Worm (Caenorhabditis elegans) whole organism, young adult: ENCODE data around the gene W07E11.1.

Experiments
- F10E7.11 ChIP-seq: sonication (generic microtip); optimal IDR thresholded peaks from 2 replicates; lab custom pipeline; 2017; ENCODE audit warnings: mild to moderate bottlenecking, missing genetic modification characterization, moderate library complexity, missing compliant biosample characterization
- F55B11.4 ChIP-seq: sonication (generic microtip); optimal IDR thresholded peaks from 2 replicates; lab custom pipeline; 2016; ENCODE audit warnings: missing compliant biosample characterization, missing genetic modification characterization, borderline replicate concordance; ENCODE audit not compliant: insufficient read depth
- nhr-90 ChIP-seq: sonication (generic microtip); optimal IDR thresholded peaks from 2 replicates; lab custom pipeline; 2016; ENCODE audit warnings: missing genotype, mild to moderate bottlenecking, missing genetic modification characterization, missing compliant biosample characterization
- unc-62 ChIP-seq: fragments of 150-350 bp; optimal IDR thresholded peaks from 2 replicates; lab custom pipeline; 2014; ENCODE audit warnings: missing biosample characterization, missing genetic modification reagents, missing genetic modification characterization

DNA sequence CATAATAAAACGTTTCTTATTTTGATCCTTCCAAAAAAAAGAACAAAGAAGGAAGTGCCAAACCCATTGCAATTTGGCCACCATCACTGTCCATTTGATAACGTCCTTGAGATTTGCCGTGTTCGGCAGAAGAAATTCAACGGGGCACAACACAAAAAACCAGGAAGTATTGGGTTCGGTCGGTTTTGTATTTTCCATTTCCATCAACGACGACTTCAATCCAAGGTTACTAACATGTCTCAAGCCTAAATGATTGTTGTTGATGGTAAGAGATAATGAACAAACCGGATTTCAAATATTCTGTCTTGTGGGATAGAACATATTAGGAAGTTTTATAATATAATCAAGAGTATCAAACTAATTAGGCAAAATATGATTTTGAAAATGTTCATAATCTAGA is 8.1 kb upstream of the W07E11.1 start:
- TF ChIP-seq unc-62 (GFP tag; lab: Kevin White, UChicago) (no peak), nhr-90 (no peak), F10E7.11 (no peak), F55B11.4 (no peak)
